Worm (Caenorhabditis elegans) whole organism, young adult: ENCODE measurements around the gene C31B8.7.

Source experiments
- F57C9.4 ChIP-seq: sonication (generic microtip); optimal IDR thresholded peaks from 2 replicates; lab custom pipeline; 2017; ENCODE audit warnings: mild to moderate bottlenecking, missing genetic modification characterization, missing compliant biosample characterization
- Y53F4B.3 ChIP-seq: fragments of 200-800 bp; sonication (Bioruptor generic); IDR thresholded peaks from 2 replicates; pipeline ENCODE4 v1.3.6; 2022; ENCODE audit warnings: missing genetic modification reagents, missing genetic modification characterization, missing compliant biosample characterization
- dpl-1 ChIP-seq: fragments of 150-350 bp; optimal IDR thresholded peaks from 2 replicates; lab custom pipeline; 2014; ENCODE audit warnings: missing biosample characterization, missing genetic modification reagents, missing genetic modification characterization
- egl-18 ChIP-seq: fragments of 200-800 bp; sonication (Bioruptor generic); IDR thresholded peaks from 2 replicates; pipeline ENCODE4 v1.3.6; 2022; ENCODE audit warnings: missing genetic modification reagents, missing genetic modification characterization, missing compliant biosample characterization
- lin-40 ChIP-seq: sonication (generic microtip); optimal IDR thresholded peaks from 2 replicates; lab custom pipeline; 2016; ENCODE audit warnings: missing genetic modification characterization, mild to moderate bottlenecking, missing compliant biosample characterization, missing genotype, missing genetic modification reagents
- lir-1 ChIP-seq: fragments of 200-800 bp; sonication (Bioruptor generic); conservative IDR thresholded peaks from 2 replicates; pipeline ENCODE4 v1.3.6; 2022; ENCODE audit warnings: missing genetic modification reagents, missing genetic modification characterization, missing compliant biosample characterization
- nhr-179 ChIP-seq: sonication (generic microtip); optimal IDR thresholded peaks from 2 replicates; lab custom pipeline; 2016; ENCODE audit warnings: mild to moderate bottlenecking, missing genetic modification characterization, missing compliant biosample characterization
- snpc-4 ChIP-seq, 5 experiments: fragments of 150-350 bp in 1 of 5; sonication (generic microtip) in 4 of 5; optimal IDR thresholded peaks; 2 replicates each; lab custom pipeline; 2014 to 2018; ENCODE audit warnings: missing genetic modification characterization in 5 of 5, missing biosample characterization in 3 of 5, antibody characterized with exemption in 2 of 5, mild to moderate bottlenecking in 2 of 5, missing compliant biosample characterization in 2 of 5, missing genotype in 2 of 5, moderate library complexity in 2 of 5, missing genetic modification reagents in 1 of 5
- tlf-1 ChIP-seq: fragments of 200-800 bp; sonication (Bioruptor generic); optimal IDR thresholded peaks from 2 replicates; lab custom pipeline; 2018; ENCODE audit warnings: mild to moderate bottlenecking, missing genetic modification characterization, missing compliant biosample characterization

ce11 chrV:2943859-2944258, 40.7 kb upstream of the C31B8.7 start, which contains the start of gene srw-137:
- TF ChIP-seq F57C9.4: no peak
- no peak for TF ChIP-seq dpl-1
- no peak for TF ChIP-seq lin-40 (tag; lab: Kevin White, UChicago)
- no peak for TF ChIP-seq tlf-1 (GFP tag; lab: Kevin White, UChicago)
- no peak for TF ChIP-seq lir-1 (GFP tag; lab: Robert Waterston, UW)
- no peak for TF ChIP-seq snpc-4 (GFP tag; optimal IDR thresholded peaks at IDR 0.05; lab: Kevin White, UChicago)
- no peak for TF ChIP-seq snpc-4 (tag; optimal IDR thresholded peaks at IDR 0.05; lab: Kevin White, UChicago)
- TF ChIP-seq egl-18: no peak
- no peak for TF ChIP-seq Y53F4B.3
- no peak for TF ChIP-seq nhr-179 (tag; lab: Kevin White, UChicago)
